Fruit fly (Drosophila melanogaster): ENCODE results near the gene ome.

ome gene

DNA sequence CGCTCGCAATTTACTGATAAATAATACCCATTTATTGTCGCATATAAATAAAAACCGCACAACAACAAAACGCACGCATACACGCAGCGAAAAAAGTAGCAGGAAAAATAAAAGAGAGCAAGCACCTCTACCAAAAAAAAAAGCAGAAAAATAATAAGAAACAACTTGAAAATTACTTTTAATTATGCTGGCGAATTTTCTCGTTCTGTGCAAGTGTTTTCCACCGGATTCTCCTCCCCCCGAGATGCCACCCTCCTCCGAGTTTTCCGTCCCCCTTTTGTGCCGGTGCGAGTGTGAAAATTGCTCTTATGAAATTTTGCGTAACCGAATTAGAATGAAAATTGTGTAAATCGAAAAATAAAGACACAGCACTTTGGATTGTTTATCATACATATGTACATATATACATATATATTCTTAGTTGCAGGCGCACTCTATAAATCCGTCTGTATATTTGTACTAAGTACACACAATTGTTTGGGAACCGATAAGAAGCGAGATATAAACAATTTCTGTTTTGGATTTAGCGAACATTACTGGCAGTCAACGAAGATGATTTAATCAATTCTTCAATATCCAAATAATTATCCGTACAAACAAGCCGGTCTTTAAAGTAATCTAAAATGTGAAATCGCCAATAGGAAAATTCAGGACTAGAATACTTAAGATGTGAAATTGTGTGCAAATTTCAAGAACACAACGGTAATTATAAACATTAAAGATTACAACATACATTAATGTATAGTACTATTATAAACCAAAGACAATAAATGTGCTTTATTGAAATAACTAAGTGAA is 118.4 kb downstream of the ome start:
- TF ChIP-seq Abd-B (GFP tag; optimal IDR thresholded peaks at IDR 0.05) = no peak
- no peak for TF ChIP-seq sv (GFP tag; optimal IDR thresholded peaks at IDR 0.05)
- TF ChIP-seq woc (GFP tag; optimal IDR thresholded peaks at IDR 0.05) = no peak
- TF ChIP-seq Hnf4 (GFP tag; optimal IDR thresholded peaks at IDR 0.05) = no peak
- no peak for TF ChIP-seq jim (GFP tag; optimal IDR thresholded peaks at IDR 0.05)
- TF ChIP-seq br (GFP tag; optimal IDR thresholded peaks at IDR 0.05) = no peak
- TF ChIP-seq dl (GFP tag; optimal IDR thresholded peaks at IDR 0.05; ENCODE audit: insufficient read depth in 1 of 2, partially characterized antibody in 2 of 2) = no peak

Data from whole organism, wandering third instar larva.